Fruit fly (Drosophila melanogaster) whole organism, embryonic: ENCODE results near the gene Rab3-GEF.

Experiments used
- Antp ChIP-seq: fragments of 200-800 bp; sonication (Bioruptor generic); optimal IDR thresholded peaks from 3 replicates; lab custom pipeline; 2016; ENCODE audit warnings: missing biosample characterization, missing genetic modification characterization
- Atf6 ChIP-seq: fragments of 200-800 bp; sonication (Bioruptor generic); IDR thresholded peaks from 2 replicates; pipeline ENCODE4 v1.3.6; 2022; ENCODE audit warnings: missing biosample characterization, missing genetic modification characterization
- Bgb ChIP-seq: fragments of 200-800 bp; sonication (Bioruptor generic); IDR thresholded peaks from 2 replicates; pipeline ENCODE4 v1.3.6; 2022; ENCODE audit warnings: missing biosample characterization, missing genetic modification characterization; ENCODE audit not compliant: partially characterized antibody
- CG10543 ChIP-seq: fragments of 200-800 bp; sonication (Bioruptor generic); optimal IDR thresholded peaks from 3 replicates; lab custom pipeline; 2017; ENCODE audit warnings: missing biosample characterization, mild to moderate bottlenecking, missing genetic modification characterization, moderate library complexity
- CG11504 ChIP-seq: fragments of 200-800 bp; sonication (Bioruptor generic); optimal IDR thresholded peaks from 3 replicates; lab custom pipeline; 2019; ENCODE audit warnings: missing biosample characterization, mild to moderate bottlenecking, missing genetic modification characterization, moderate library complexity
- CG12236 ChIP-seq: fragments of 200-800 bp; sonication (Bioruptor generic); optimal IDR thresholded peaks from 2 replicates; lab custom pipeline; 2016; ENCODE audit warnings: missing biosample characterization, missing genetic modification characterization
- CG13424 ChIP-seq: fragments of 200-800 bp; sonication (Bioruptor generic); optimal IDR thresholded peaks from 2 replicates; lab custom pipeline; 2019; ENCODE audit warnings: missing biosample characterization, mild to moderate bottlenecking, missing genetic modification characterization, moderate library complexity
- CG14050 ChIP-seq: fragments of 200-800 bp; sonication (Bioruptor generic); IDR thresholded peaks from 3 replicates; pipeline ENCODE4 v1.3.6; 2022; ENCODE audit warnings: missing biosample characterization, missing genetic modification characterization
- CG18262 ChIP-seq: fragments of 200-800 bp; optimal IDR thresholded peaks from 3 replicates; lab custom pipeline; 2019; ENCODE audit warnings: missing biosample characterization, mild to moderate bottlenecking, missing genetic modification characterization, moderate library complexity
- CG2116 ChIP-seq: fragments of 200-800 bp; sonication (Bioruptor generic); optimal IDR thresholded peaks from 3 replicates; lab custom pipeline; 2018; ENCODE audit warnings: missing biosample characterization, mild to moderate bottlenecking, missing genetic modification characterization
- CG2678 ChIP-seq: fragments of 200-800 bp; sonication (Bioruptor generic); optimal IDR thresholded peaks from 3 replicates; lab custom pipeline; 2019; ENCODE audit warnings: missing biosample characterization, mild to moderate bottlenecking, missing genetic modification characterization, moderate library complexity
- CG30020 ChIP-seq: fragments of 200-800 bp; optimal IDR thresholded peaks from 2 replicates; lab custom pipeline; 2019; ENCODE audit warnings: missing biosample characterization, mild to moderate bottlenecking, missing genetic modification characterization, moderate library complexity
- CG30431 ChIP-seq: fragments of 200-800 bp; sonication (Bioruptor generic); optimal IDR thresholded peaks from 2 replicates; lab custom pipeline; 2017; ENCODE audit warnings: missing biosample characterization, missing genetic modification characterization
- CG31224 ChIP-seq: fragments of 200-800 bp; sonication (Bioruptor generic); IDR thresholded peaks from 2 replicates; pipeline ENCODE4 v1.3.6; 2022; ENCODE audit warnings: missing biosample characterization, missing genetic modification characterization
- CG7372 ChIP-seq: fragments of 200-800 bp; sonication (Bioruptor generic); IDR thresholded peaks from 2 replicates; pipeline ENCODE4 v1.3.6; 2022; ENCODE audit warnings: missing biosample characterization, missing genetic modification characterization
- Dip2 ChIP-seq: fragments of 200-800 bp; sonication (Bioruptor generic); IDR thresholded peaks from 2 replicates; pipeline ENCODE4 v1.3.6; 2022; ENCODE audit warnings: missing biosample characterization, missing genetic modification characterization
- Dp ChIP-seq: fragments of 200-800 bp; sonication (Bioruptor generic); optimal IDR thresholded peaks from 2 replicates; lab custom pipeline; 2018; ENCODE audit warnings: missing biosample characterization, mild to moderate bottlenecking, missing genetic modification characterization, moderate library complexity
- E2f1 ChIP-seq: fragments of 200-800 bp; sonication (Bioruptor generic); IDR thresholded peaks from 2 replicates; pipeline ENCODE4 v1.3.6; 2022; ENCODE audit warnings: missing biosample characterization, missing genetic modification characterization
- H2.0 ChIP-seq: fragments of 200-800 bp; sonication (Bioruptor generic); IDR thresholded peaks from 2 replicates; pipeline ENCODE4 v1.3.6; 2022; ENCODE audit warnings: missing biosample characterization, missing genetic modification characterization
- HLH3B ChIP-seq: fragments of 200-800 bp; sonication (Bioruptor generic); IDR thresholded peaks from 2 replicates; pipeline ENCODE4 v1.3.6; 2022; ENCODE audit warnings: missing biosample characterization, missing genetic modification characterization
- Jarid2 ChIP-seq: fragments of 200-800 bp; sonication (Bioruptor generic); optimal IDR thresholded peaks from 3 replicates; lab custom pipeline; 2017; ENCODE audit warnings: mild to moderate bottlenecking, missing biosample characterization, missing genetic modification reagents, missing genetic modification characterization
- Lim3 ChIP-seq: fragments of 200-800 bp; sonication (Bioruptor generic); IDR thresholded peaks from 2 replicates; pipeline ENCODE4 v1.3.6; 2022; ENCODE audit warnings: missing biosample characterization, missing genetic modification characterization
- Lpt ChIP-seq: fragments of >200 bp; optimal IDR thresholded peaks from 2 replicates; lab custom pipeline; 2018; ENCODE audit warnings: missing biosample characterization, missing genetic modification characterization
- MBD-R2 ChIP-seq: fragments of 200-800 bp; sonication (Bioruptor generic); IDR thresholded peaks from 2 replicates; pipeline ENCODE4 v1.3.6; 2022; ENCODE audit warnings: missing biosample characterization, missing genetic modification characterization
- MESR4 ChIP-seq: fragments of 200-800 bp; sonication (Bioruptor generic); optimal IDR thresholded peaks from 2 replicates; lab custom pipeline; 2018; ENCODE audit warnings: missing biosample characterization, mild to moderate bottlenecking, missing genetic modification characterization, moderate library complexity
- Mes4 ChIP-seq: fragments of 200-800 bp; sonication (Bioruptor generic); optimal IDR thresholded peaks from 2 replicates; lab custom pipeline; 2016; ENCODE audit warnings: missing biosample characterization, missing genetic modification characterization
- NC2α ChIP-seq: fragments of 200-800 bp; sonication (Bioruptor generic); optimal IDR thresholded peaks from 2 replicates; lab custom pipeline; 2016; ENCODE audit warnings: missing biosample characterization, missing genetic modification characterization
- Nf-YC ChIP-seq: fragments of 200-800 bp; optimal IDR thresholded peaks from 3 replicates; lab custom pipeline; 2019; ENCODE audit warnings: missing biosample characterization, mild to moderate bottlenecking, missing genetic modification characterization, moderate library complexity
- Six4 ChIP-seq: fragments of 200-800 bp; sonication (Bioruptor generic); optimal IDR thresholded peaks from 2 replicates; lab custom pipeline; 2016; ENCODE audit warnings: missing biosample characterization, missing genetic modification characterization
- Usf ChIP-seq: fragments of 200-800 bp; sonication (Bioruptor generic); optimal IDR thresholded peaks from 2 replicates; lab custom pipeline; 2017; ENCODE audit warnings: missing genotype, missing biosample characterization, missing genetic modification characterization
- abd-A ChIP-seq: fragments of 200-800 bp; sonication (Bioruptor generic); optimal IDR thresholded peaks from 3 replicates; lab custom pipeline; 2019; ENCODE audit warnings: missing biosample characterization, mild to moderate bottlenecking, missing genetic modification characterization, moderate library complexity
- bowl ChIP-seq: fragments of 200-800 bp; sonication (Bioruptor generic); IDR thresholded peaks from 2 replicates; pipeline ENCODE4 v1.3.6; 2022; ENCODE audit warnings: missing biosample characterization, missing genetic modification characterization
- cad ChIP-seq: fragments of >200 bp; optimal IDR thresholded peaks from 2 replicates; lab custom pipeline; 2017; ENCODE audit warnings: missing biosample characterization, missing genetic modification characterization
- disco-r ChIP-seq: fragments of 200-800 bp; sonication (Bioruptor generic); optimal IDR thresholded peaks from 2 replicates; lab custom pipeline; 2016; ENCODE audit warnings: missing biosample characterization, missing genetic modification characterization
- dpn ChIP-seq, 2 experiments: fragments of 200-800 bp; sonication (Bioruptor generic); optimal IDR thresholded peaks; 3 replicates each; lab custom pipeline; 2016; ENCODE audit warnings: missing biosample characterization in 2 of 2, missing genetic modification characterization in 2 of 2
- emc ChIP-seq: fragments of 200-800 bp; sonication (Bioruptor generic); optimal IDR thresholded peaks from 2 replicates; lab custom pipeline; 2016; ENCODE audit warnings: missing biosample characterization, missing genetic modification characterization
- fd96Cb ChIP-seq: fragments of 200-800 bp; sonication (Bioruptor generic); optimal IDR thresholded peaks from 2 replicates; lab custom pipeline; 2018; ENCODE audit warnings: missing biosample characterization, mild to moderate bottlenecking, missing genetic modification characterization, moderate library complexity
- gt ChIP-seq: fragments of 200-800 bp; sonication (Bioruptor generic); IDR thresholded peaks from 2 replicates; pipeline ENCODE4 v1.3.6; 2022; ENCODE audit warnings: missing biosample characterization, missing genetic modification characterization
- ham ChIP-seq: fragments of 200-800 bp; sonication (Bioruptor generic); IDR thresholded peaks from 2 replicates; pipeline ENCODE4 v1.3.6; 2022; ENCODE audit warnings: missing biosample characterization, missing genetic modification characterization
- ind ChIP-seq: fragments of 200-800 bp; sonication (Bioruptor generic); optimal IDR thresholded peaks from 3 replicates; lab custom pipeline; 2016; ENCODE audit warnings: missing biosample characterization, missing genetic modification characterization
- lab ChIP-seq: fragments of 200-800 bp; sonication (Bioruptor generic); optimal IDR thresholded peaks from 3 replicates; lab custom pipeline; 2017; ENCODE audit warnings: missing biosample characterization, missing genetic modification characterization, mild to moderate bottlenecking, moderate library complexity, missing genetic modification reagents
- lmd ChIP-seq: fragments of 200-800 bp; sonication (Bioruptor generic); IDR thresholded peaks from 2 replicates; pipeline ENCODE4 v1.3.6; 2022; ENCODE audit warnings: missing biosample characterization, missing genetic modification characterization
- nom ChIP-seq: fragments of 200-800 bp; sonication (Bioruptor generic); optimal IDR thresholded peaks from 2 replicates; lab custom pipeline; 2017; ENCODE audit warnings: missing biosample characterization, missing genetic modification characterization, mild to moderate bottlenecking, moderate library complexity, missing genetic modification reagents
- odd ChIP-seq: fragments of 200-800 bp; sonication (Bioruptor generic); optimal IDR thresholded peaks from 2 replicates; lab custom pipeline; 2017; ENCODE audit warnings: missing biosample characterization, mild to moderate bottlenecking, missing genetic modification characterization
- peb ChIP-seq: fragments of 200-800 bp; sonication (Bioruptor generic); IDR thresholded peaks from 2 replicates; pipeline ENCODE4 v1.3.6; 2022; ENCODE audit warnings: missing biosample characterization, missing genetic modification characterization
- pita ChIP-seq: fragments of 200-800 bp; sonication (Bioruptor generic); optimal IDR thresholded peaks from 2 replicates; lab custom pipeline; 2017; ENCODE audit warnings: missing biosample characterization, mild to moderate bottlenecking, missing genetic modification characterization
- ro ChIP-seq: fragments of 200-800 bp; sonication (Bioruptor generic); IDR thresholded peaks from 2 replicates; pipeline ENCODE4 v1.3.6; 2022; ENCODE audit warnings: missing biosample characterization, missing genetic modification characterization
- shn ChIP-seq: fragments of 200-800 bp; sonication (Bioruptor generic); optimal IDR thresholded peaks from 3 replicates; lab custom pipeline; 2016; ENCODE audit warnings: missing biosample characterization, missing genetic modification characterization
- so ChIP-seq: fragments of 200-800 bp; sonication (Bioruptor generic); IDR thresholded peaks from 3 replicates; pipeline ENCODE4 v1.3.6; 2022; ENCODE audit warnings: missing biosample characterization, missing genetic modification characterization
- ttk ChIP-seq: fragments of 200-800 bp; sonication (Bioruptor generic); IDR thresholded peaks from 2 replicates; pipeline ENCODE4 v2.1.2; 2022; ENCODE audit warnings: missing biosample characterization, missing genetic modification characterization
- vfl ChIP-seq: fragments of 200-800 bp; sonication (Bioruptor generic); optimal IDR thresholded peaks from 2 replicates; lab custom pipeline; 2016; ENCODE audit warnings: missing biosample characterization, missing genetic modification characterization

Rab3-GEF gene

dm6 chrX:15084580-15085138 lies 4.8 kb upstream of the Rab3-GEF start, which contains the start of gene Cox17 (continued):
- TF ChIP-seq CG7372 (GFP tag; lab: Robert Waterston, UW), result peak; percentile 57
- peak; percentile 13 for TF ChIP-seq CG12236 (GFP tag; lab: Kevin White, UChicago)
- TF ChIP-seq emc (GFP tag; lab: Kevin White, UChicago), result peak; percentile 20
- TF ChIP-seq Dip2 (GFP tag; lab: Robert Waterston, UW), result no peak
- TF ChIP-seq CG14050 (GFP tag; lab: Robert Waterston, UW), result peak; percentile 45; the same call in 2 of the 3 replicates
- no peak for TF ChIP-seq peb (GFP tag; lab: Robert Waterston, UW)
- peak; percentile 69; the same call in 1 of the 2 replicates for TF ChIP-seq Atf6 (GFP tag; lab: Robert Waterston, UW)
- TF ChIP-seq Mes4 (GFP tag; lab: Kevin White, UChicago), result no peak
- peak; percentile 26; the same call in 1 of the 2 replicates for TF ChIP-seq HLH3B (GFP tag; lab: Robert Waterston, UW)
- peak; percentile 88 for TF ChIP-seq CG13424 (tag; lab: Kevin White, UChicago)
- TF ChIP-seq Dp (GFP tag; lab: Kevin White, UChicago), result peak; percentile 19
- TF ChIP-seq CG31224 (GFP tag; lab: Robert Waterston, UW), result peak; percentile 43; the same call in 1 of the 2 replicates
- TF ChIP-seq CG10543 (GFP tag; lab: Kevin White, UChicago), result peak; percentile 90
- peak; percentile 28 for TF ChIP-seq disco-r (GFP tag; lab: Kevin White, UChicago)
- TF ChIP-seq Lim3 (GFP tag; lab: Robert Waterston, UW), result no peak
- no peak for TF ChIP-seq cad (GFP tag; lab: Kevin White, UChicago)
- peak; percentile 78 for TF ChIP-seq Six4
- TF ChIP-seq Lpt (GFP tag; lab: Kevin White, UChicago), result no peak
- TF ChIP-seq fd96Cb (tag; lab: Kevin White, UChicago), result peak; percentile 79
- TF ChIP-seq shn (GFP tag; lab: Kevin White, UChicago), result peak; percentile 62
- no peak for TF ChIP-seq NC2α (GFP tag; lab: Kevin White, UChicago)
- peak; percentile 40; the same call in 1 of the 2 replicates for TF ChIP-seq ttk (GFP tag; lab: Robert Waterston, UW)
- peak; percentile 75 to 82 for TF ChIP-seq dpn (GFP tag; optimal IDR thresholded peaks at IDR 0.05; lab: Kevin White, UChicago)
- no peak for TF ChIP-seq ham (GFP tag; lab: Robert Waterston, UW)
- peak; percentile 82 for TF ChIP-seq lab (GFP tag; lab: Kevin White, UChicago)
- TF ChIP-seq CG30020 (tag; lab: Kevin White, UChicago), result peak; percentile 67
- TF ChIP-seq ind (GFP tag; lab: Kevin White, UChicago), result peak; percentile 84
- peak; percentile 32; the same call in 1 of the 3 replicates for TF ChIP-seq so (GFP tag; lab: Robert Waterston, UW)
- peak; percentile 66 for TF ChIP-seq CG30431
- peak; percentile 63 for TF ChIP-seq odd (GFP tag; lab: Kevin White, UChicago)
- TF ChIP-seq gt (GFP tag; lab: Robert Waterston, UW), result no peak; the same call in 1 of the 2 replicates
- TF ChIP-seq E2f1, result peak; percentile 69
- peak; percentile 67 for TF ChIP-seq CG2116 (GFP tag; lab: Kevin White, UChicago)
- peak; percentile 89 for TF ChIP-seq CG2678 (tag; lab: Kevin White, UChicago)
- no peak for TF ChIP-seq MESR4 (GFP tag; lab: Kevin White, UChicago)
- TF ChIP-seq Usf (GFP tag; lab: Kevin White, UChicago), result peak; percentile 69
- TF ChIP-seq H2.0 (GFP tag; lab: Robert Waterston, UW), result peak; percentile 15; the same call in 1 of the 2 replicates
- peak; percentile 3 for TF ChIP-seq Jarid2 (GFP tag; lab: Kevin White, UChicago)
- TF ChIP-seq bowl (GFP tag; lab: Robert Waterston, UW), result no peak
- peak; percentile 86 for TF ChIP-seq CG11504
- TF ChIP-seq nom, result peak; percentile 53
- peak; percentile 57 for TF ChIP-seq ro (GFP tag; lab: Robert Waterston, UW)
- TF ChIP-seq Antp (GFP tag; lab: Kevin White, UChicago), result peak; percentile 57
- TF ChIP-seq pita (GFP tag; lab: Kevin White, UChicago), result no peak
- TF ChIP-seq abd-A (tag; lab: Kevin White, UChicago), result peak; percentile 56
- TF ChIP-seq CG18262, result peak; percentile 86
- peak; percentile 77 for TF ChIP-seq lmd (GFP tag; lab: Robert Waterston, UW)
- TF ChIP-seq Bgb (GFP tag; lab: Robert Waterston, UW), result peak; percentile 70
- peak; percentile 33; the same call in 1 of the 2 replicates for TF ChIP-seq MBD-R2 (GFP tag; lab: Robert Waterston, UW)
- TF ChIP-seq vfl, result peak; percentile 73
- TF ChIP-seq Nf-YC (tag; lab: Kevin White, UChicago), result peak; percentile 84
